Worm (Caenorhabditis elegans) whole organism, early embryonic: Measurements from ENCODE around the gene F26F4.5.

Experiments
- B0310.2 ChIP-seq: sonication (generic microtip); optimal IDR thresholded peaks from 2 replicates; lab custom pipeline; 2016; ENCODE audit warnings: mild to moderate bottlenecking, missing genetic modification characterization, missing compliant biosample characterization
- F13C5.2 ChIP-seq: sonication (generic microtip); optimal IDR thresholded peaks from 2 replicates; lab custom pipeline; 2017; ENCODE audit warnings: mild to moderate bottlenecking, missing genetic modification characterization, inconsistent platforms, missing compliant biosample characterization
- aly-1 ChIP-seq: sonication (generic microtip); optimal IDR thresholded peaks from 2 replicates; lab custom pipeline; 2016; ENCODE audit warnings: missing genetic modification characterization, missing compliant biosample characterization
- ama-1 ChIP-seq: fragments of 150-350 bp; optimal IDR thresholded peaks from 2 replicates; lab custom pipeline; 2014
- ceh-13 ChIP-seq: fragments of 200-800 bp; sonication (Bioruptor generic); optimal IDR thresholded peaks from 2 replicates; lab custom pipeline; 2018; ENCODE audit warnings: mild to moderate bottlenecking, missing genetic modification characterization, missing compliant biosample characterization
- ceh-36 ChIP-seq: sonication (generic microtip); optimal IDR thresholded peaks from 2 replicates; lab custom pipeline; 2016; ENCODE audit warnings: missing genetic modification characterization, inconsistent platforms, missing compliant biosample characterization
- ets-7 ChIP-seq: sonication (generic microtip); optimal IDR thresholded peaks from 2 replicates; lab custom pipeline; 2016; ENCODE audit warnings: missing genotype, missing genetic modification characterization, missing compliant biosample characterization
- flt-1 ChIP-seq: fragments of 200-800 bp; sonication (Bioruptor generic); IDR thresholded peaks from 2 replicates; pipeline ENCODE4 v1.3.6; 2022; ENCODE audit warnings: missing genetic modification characterization, missing compliant biosample characterization
- hmbx-1 ChIP-seq: sonication (generic microtip); optimal IDR thresholded peaks from 2 replicates; lab custom pipeline; 2016; ENCODE audit warnings: mild to moderate bottlenecking, missing genetic modification characterization, missing compliant biosample characterization
- hmg-4 ChIP-seq: fragments of 200-800 bp; sonication (Bioruptor generic); optimal IDR thresholded peaks from 2 replicates; lab custom pipeline; 2018; ENCODE audit warnings: mild to moderate bottlenecking, missing genetic modification characterization, missing compliant biosample characterization
- hnd-1 ChIP-seq: sonication (generic microtip); optimal IDR thresholded peaks from 2 replicates; lab custom pipeline; 2016; ENCODE audit warnings: missing genetic modification characterization, missing compliant biosample characterization
- pes-1 ChIP-seq: fragments of 200-800 bp; sonication (Bioruptor generic); IDR thresholded peaks from 2 replicates; pipeline ENCODE4 v1.3.6; 2022; ENCODE audit warnings: missing genetic modification reagents, missing genetic modification characterization, missing compliant biosample characterization
- scrt-1 ChIP-seq: fragments of 200-800 bp; sonication (Bioruptor generic); IDR thresholded peaks from 2 replicates; pipeline ENCODE4 v1.3.6; 2022; ENCODE audit warnings: missing genetic modification characterization, missing compliant biosample characterization
- sea-1 ChIP-seq: fragments of 200-800 bp; sonication (Bioruptor generic); conservative IDR thresholded peaks from 2 replicates; pipeline ENCODE4 v1.3.6; 2022; ENCODE audit warnings: missing genetic modification characterization, missing compliant biosample characterization
- tbx-11 ChIP-seq: fragments of 200-800 bp; sonication (Bioruptor generic); IDR thresholded peaks from 2 replicates; pipeline ENCODE4 v1.3.6; 2022; ENCODE audit warnings: missing genetic modification characterization, missing compliant biosample characterization
- tbx-37 ChIP-seq: fragments of 200-800 bp; sonication (Bioruptor generic); conservative IDR thresholded peaks from 2 replicates; pipeline ENCODE4 v1.3.6; 2022; ENCODE audit warnings: missing genetic modification reagents, missing genetic modification characterization, missing compliant biosample characterization
- tra-4 ChIP-seq: sonication (generic microtip); optimal IDR thresholded peaks from 2 replicates; lab custom pipeline; 2017; ENCODE audit warnings: missing genetic modification characterization, missing compliant biosample characterization

F26F4.5 gene

DNA sequence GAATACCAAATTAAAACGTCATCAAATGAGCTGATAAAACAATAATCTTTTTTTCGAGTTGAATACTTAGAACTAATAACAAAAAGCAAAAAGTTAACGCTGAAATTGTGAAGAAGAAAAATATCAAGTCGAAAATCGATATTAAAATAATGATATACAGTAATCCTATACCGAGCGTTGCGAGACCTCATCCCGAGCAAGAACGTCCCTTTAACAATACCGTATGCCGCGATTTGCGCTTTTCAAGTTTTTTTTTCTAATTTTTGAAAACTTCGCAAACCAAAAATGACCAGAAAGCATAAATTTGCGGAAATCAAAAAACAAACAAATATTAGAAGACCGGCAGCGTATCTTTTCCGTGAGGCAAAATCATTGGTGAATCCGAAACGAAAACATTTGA lies at the start of gene F26F4.5:
TSS of gene F26F4.5 (minus strand) at position 256 of the 400 bp plus-strand sequence.
- TF ChIP-seq hmbx-1 (tag; lab: Kevin White, UChicago), result no peak
- TF ChIP-seq hmg-4 (GFP tag; lab: Kevin White, UChicago), result no peak
- no peak for TF ChIP-seq F13C5.2 (tag; lab: Kevin White, UChicago)
- no peak for TF ChIP-seq scrt-1
- no peak for TF ChIP-seq ceh-36 (tag; lab: Kevin White, UChicago)
- TF ChIP-seq ets-7, result no peak
- no peak for TF ChIP-seq B0310.2 (tag; lab: Kevin White, UChicago)
- no peak for TF ChIP-seq tbx-11 (GFP tag; lab: Robert Waterston, UW)
- no peak for TF ChIP-seq tra-4 (tag; lab: Kevin White, UChicago)

DNA sequence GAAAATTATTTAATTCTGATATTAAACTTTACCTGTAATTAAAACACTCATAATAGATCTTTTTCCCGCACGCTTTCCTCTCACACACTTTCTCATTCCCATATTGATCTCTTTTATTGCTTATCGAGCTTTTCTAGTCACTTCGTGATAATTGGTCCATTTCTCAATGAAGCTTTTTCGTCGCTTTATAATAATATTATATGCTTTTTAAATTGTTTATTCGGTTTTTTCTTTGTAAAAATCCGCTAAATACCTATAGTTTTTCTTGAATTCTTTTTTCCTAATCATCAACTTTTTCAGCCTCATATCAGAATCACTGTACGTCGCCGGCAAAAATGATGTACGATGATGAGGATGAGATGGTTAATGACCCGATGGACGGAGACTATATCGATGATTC lies 48.2 kb upstream of the F26F4.5 start, which contains the start of gene rpb-2:
TSS of gene rpb-2 (plus strand) at position 301 of the 400 bp plus-strand sequence.
- TF ChIP-seq tra-4 (tag; lab: Kevin White, UChicago) (no peak), flt-1 (GFP tag; lab: Robert Waterston, UW) (no peak), aly-1 (tag; lab: Kevin White, UChicago) (no peak), hmg-4 (GFP tag; lab: Kevin White, UChicago) (no peak), ceh-13 (GFP tag; lab: Kevin White, UChicago) (no peak), pes-1 (no peak), scrt-1 (no peak), ama-1 (lab: Kevin White, UChicago) (no peak), hnd-1 (tag; lab: Kevin White, UChicago) (no peak), ets-7 (no peak), sea-1 (GFP tag; lab: Robert Waterston, UW) (no peak)

DNA sequence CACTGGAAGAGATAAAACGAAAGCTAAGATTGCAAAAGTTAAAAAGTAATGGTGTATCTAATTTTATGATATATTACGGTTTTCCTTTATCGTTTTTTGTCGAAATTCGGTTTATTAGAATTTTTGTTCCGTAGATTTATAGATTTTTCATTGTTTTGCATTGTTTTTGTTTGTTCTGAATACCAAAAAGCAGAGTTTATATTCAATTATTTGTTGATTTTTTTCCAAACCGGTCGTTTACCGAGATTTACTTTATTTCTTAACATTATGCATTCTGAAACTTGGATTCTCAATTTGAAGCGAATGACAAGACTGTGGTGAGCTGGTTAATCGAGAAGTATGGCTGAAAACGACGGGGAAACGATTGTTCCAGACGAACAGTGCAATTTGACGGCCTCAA lies 46.0 kb upstream of the F26F4.5 start, which contains the start of gene fsn-1:
TSS of gene fsn-1 (plus strand) at position 301 of the 400 bp plus-strand sequence.
- TF ChIP-seq ceh-13 (GFP tag; lab: Kevin White, UChicago), result no peak
- no peak for TF ChIP-seq ceh-36 (tag; lab: Kevin White, UChicago)
- TF ChIP-seq aly-1 (tag; lab: Kevin White, UChicago), result no peak
- TF ChIP-seq hmbx-1 (tag; lab: Kevin White, UChicago), result no peak
- TF ChIP-seq F13C5.2 (tag; lab: Kevin White, UChicago), result no peak
- TF ChIP-seq tra-4 (tag; lab: Kevin White, UChicago), result no peak
- TF ChIP-seq hmg-4 (GFP tag; lab: Kevin White, UChicago), result no peak
- TF ChIP-seq sea-1 (GFP tag; lab: Robert Waterston, UW), result no peak
- TF ChIP-seq tbx-37 (GFP tag; lab: Robert Waterston, UW), result no peak
- TF ChIP-seq ama-1 (lab: Kevin White, UChicago), result no peak
- TF ChIP-seq flt-1 (GFP tag; lab: Robert Waterston, UW), result no peak

DNA sequence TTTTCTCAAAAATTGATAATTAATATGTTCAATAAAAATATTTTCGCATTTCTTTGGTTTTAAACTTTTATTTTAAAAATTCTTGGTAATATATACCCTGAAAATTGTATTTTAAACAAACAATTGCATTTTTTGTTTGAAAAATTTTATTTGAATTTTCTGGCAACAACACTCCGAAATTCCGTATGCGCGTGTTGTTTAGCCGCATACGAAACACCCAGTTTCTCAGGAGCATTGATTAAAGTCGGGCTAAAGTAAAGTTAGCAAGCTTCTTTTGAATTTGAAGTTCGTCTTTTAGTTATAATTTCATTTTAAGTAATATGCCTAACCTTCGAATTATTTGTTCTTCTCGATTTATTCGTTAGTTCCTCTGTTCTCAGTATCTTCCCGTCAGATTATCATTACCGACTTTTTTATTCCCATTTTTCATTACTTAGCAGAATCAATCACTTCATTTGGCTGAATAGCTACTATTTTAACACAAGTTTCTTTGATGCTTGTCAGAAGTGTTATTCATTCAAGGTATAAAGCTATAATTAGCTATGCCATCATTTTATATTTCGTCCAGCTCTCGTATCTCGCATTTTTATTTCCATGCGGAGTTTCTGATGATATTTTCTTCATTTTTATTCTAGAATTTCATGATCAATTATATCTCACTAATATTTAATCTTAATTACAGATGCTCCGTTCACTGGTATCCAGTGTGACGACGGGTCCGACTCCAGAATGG lies 44.0 kb upstream of the F26F4.5 start, which contains the start of gene mrps-18C:
TSS of gene mrps-18C (plus strand) at position 683 of the 733 bp plus-strand sequence.
- TF ChIP-seq flt-1 (GFP tag; lab: Robert Waterston, UW) (no peak), pes-1 (no peak), ets-7 (no peak), ceh-36 (tag; lab: Kevin White, UChicago) (no peak), tbx-37 (GFP tag; lab: Robert Waterston, UW) (no peak), tra-4 (tag; lab: Kevin White, UChicago) (no peak), tbx-11 (GFP tag; lab: Robert Waterston, UW) (no peak), hnd-1 (tag; lab: Kevin White, UChicago) (no peak), F13C5.2 (tag; lab: Kevin White, UChicago) (no peak), aly-1 (tag; lab: Kevin White, UChicago) (no peak), B0310.2 (tag; lab: Kevin White, UChicago) (no peak), ceh-13 (GFP tag; lab: Kevin White, UChicago) (no peak), sea-1 (GFP tag; lab: Robert Waterston, UW) (no peak), scrt-1 (no peak), hmg-4 (GFP tag; lab: Kevin White, UChicago) (no peak), ama-1 (lab: Kevin White, UChicago) (no peak)

- TF ChIP-seq pes-1 (no peak), F13C5.2 (tag; lab: Kevin White, UChicago) (no peak), hmg-4 (GFP tag; lab: Kevin White, UChicago) (no peak)
Observed at ce11 chrIII:4932203-4932699, 41.2 kb upstream of the F26F4.5 start, which contains the start of the genes C26E6.12 and eri-9. C26E6.12 (minus strand) TSS chrIII:4932253. eri-9 (plus strand) TSS chrIII:4932450.

- TF ChIP-seq tbx-37 (GFP tag; lab: Robert Waterston, UW), result peak; percentile 86
- no peak for TF ChIP-seq tbx-11 (GFP tag; lab: Robert Waterston, UW)
- no peak for TF ChIP-seq ceh-36 (tag; lab: Kevin White, UChicago)
- TF ChIP-seq flt-1 (GFP tag; lab: Robert Waterston, UW), result 0 out of 2 replicates have a peak, but pooled peaks have one; percentile 10
- TF ChIP-seq pes-1, result peak; percentile 63; the same call in 1 of the 2 replicates
- peak; percentile 32 for TF ChIP-seq F13C5.2 (tag; lab: Kevin White, UChicago)
Observed at ce11 chrIII:4930154-4930679, 39.2 kb upstream of the F26F4.5 start, which contains the start of gene set-2. set-2 (minus strand) TSS chrIII:4930204.

DNA sequence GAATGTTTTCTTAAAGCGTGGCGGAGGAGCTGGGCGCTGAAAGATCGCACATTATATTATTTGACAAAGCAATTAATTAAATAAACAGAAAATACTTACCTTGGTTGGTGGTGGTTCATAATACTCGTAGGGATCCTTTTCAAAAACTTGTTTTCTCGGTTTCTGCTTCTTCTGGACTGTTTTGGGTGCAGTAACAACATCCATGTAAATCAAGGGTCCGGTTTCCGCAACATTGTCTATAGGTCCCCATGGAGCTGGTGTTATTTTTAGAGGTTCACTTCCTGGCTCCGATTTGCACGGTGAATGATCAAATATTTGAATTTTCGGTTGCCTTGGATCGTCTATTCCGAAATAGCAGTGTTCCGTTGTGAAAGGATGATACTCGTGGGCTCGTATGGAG lies 33.1 kb upstream of the F26F4.5 start:
- TF ChIP-seq tbx-11 (GFP tag; lab: Robert Waterston, UW) (no peak), ceh-13 (GFP tag; lab: Kevin White, UChicago) (no peak), F13C5.2 (tag; lab: Kevin White, UChicago) (no peak), aly-1 (tag; lab: Kevin White, UChicago) (no peak), flt-1 (GFP tag; lab: Robert Waterston, UW) (no peak), hmbx-1 (tag; lab: Kevin White, UChicago) (no peak)
